Worm (Caenorhabditis elegans) whole organism, early embryonic: ENCODE measurements around the gene nap-1.

Experiments used
- ama-1 ChIP-seq: fragments of 150-350 bp; optimal IDR thresholded peaks from 2 replicates; lab custom pipeline; 2014
- ceh-13 ChIP-seq: fragments of 200-800 bp; sonication (Bioruptor generic); optimal IDR thresholded peaks from 2 replicates; lab custom pipeline; 2018; ENCODE audit warnings: mild to moderate bottlenecking, missing genetic modification characterization, missing compliant biosample characterization
- ceh-36 ChIP-seq: sonication (generic microtip); optimal IDR thresholded peaks from 2 replicates; lab custom pipeline; 2016; ENCODE audit warnings: missing genetic modification characterization, inconsistent platforms, missing compliant biosample characterization
- ets-7 ChIP-seq: sonication (generic microtip); optimal IDR thresholded peaks from 2 replicates; lab custom pipeline; 2016; ENCODE audit warnings: missing genotype, missing genetic modification characterization, missing compliant biosample characterization
- flt-1 ChIP-seq: fragments of 200-800 bp; sonication (Bioruptor generic); IDR thresholded peaks from 2 replicates; pipeline ENCODE4 v1.3.6; 2022; ENCODE audit warnings: missing genetic modification characterization, missing compliant biosample characterization
- hmbx-1 ChIP-seq: sonication (generic microtip); optimal IDR thresholded peaks from 2 replicates; lab custom pipeline; 2016; ENCODE audit warnings: mild to moderate bottlenecking, missing genetic modification characterization, missing compliant biosample characterization
- hmg-4 ChIP-seq: fragments of 200-800 bp; sonication (Bioruptor generic); optimal IDR thresholded peaks from 2 replicates; lab custom pipeline; 2018; ENCODE audit warnings: mild to moderate bottlenecking, missing genetic modification characterization, missing compliant biosample characterization
- hnd-1 ChIP-seq: sonication (generic microtip); optimal IDR thresholded peaks from 2 replicates; lab custom pipeline; 2016; ENCODE audit warnings: missing genetic modification characterization, missing compliant biosample characterization
- pes-1 ChIP-seq: fragments of 200-800 bp; sonication (Bioruptor generic); IDR thresholded peaks from 2 replicates; pipeline ENCODE4 v1.3.6; 2022; ENCODE audit warnings: missing genetic modification reagents, missing genetic modification characterization, missing compliant biosample characterization
- scrt-1 ChIP-seq: fragments of 200-800 bp; sonication (Bioruptor generic); IDR thresholded peaks from 2 replicates; pipeline ENCODE4 v1.3.6; 2022; ENCODE audit warnings: missing genetic modification characterization, missing compliant biosample characterization
- sea-1 ChIP-seq: fragments of 200-800 bp; sonication (Bioruptor generic); conservative IDR thresholded peaks from 2 replicates; pipeline ENCODE4 v1.3.6; 2022; ENCODE audit warnings: missing genetic modification characterization, missing compliant biosample characterization
- tbx-11 ChIP-seq: fragments of 200-800 bp; sonication (Bioruptor generic); IDR thresholded peaks from 2 replicates; pipeline ENCODE4 v1.3.6; 2022; ENCODE audit warnings: missing genetic modification characterization, missing compliant biosample characterization
- tbx-37 ChIP-seq: fragments of 200-800 bp; sonication (Bioruptor generic); conservative IDR thresholded peaks from 2 replicates; pipeline ENCODE4 v1.3.6; 2022; ENCODE audit warnings: missing genetic modification reagents, missing genetic modification characterization, missing compliant biosample characterization
- tra-4 ChIP-seq: sonication (generic microtip); optimal IDR thresholded peaks from 2 replicates; lab custom pipeline; 2017; ENCODE audit warnings: missing genetic modification characterization, missing compliant biosample characterization

DNA sequence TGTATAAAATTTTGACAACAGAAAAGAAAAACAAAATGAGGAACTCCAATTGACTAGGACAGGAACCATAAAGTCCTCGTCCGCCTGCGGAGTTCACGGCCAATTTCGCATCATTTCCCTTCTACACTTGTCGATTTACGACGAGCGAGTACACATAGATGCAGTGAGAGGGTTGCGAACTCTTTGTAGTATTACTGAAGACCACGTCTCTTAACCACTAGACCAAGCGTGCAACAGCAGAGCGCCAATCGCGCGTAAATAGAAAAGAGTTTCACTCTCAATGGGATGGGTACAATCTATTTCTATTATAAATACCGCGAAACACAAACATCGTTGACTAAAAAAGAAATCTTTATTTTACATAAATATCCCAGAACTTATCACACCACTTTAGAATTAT is 3.7 kb downstream of the nap-1 start:
- TF ChIP-seq ama-1 (lab: Kevin White, UChicago) (no peak), ceh-36 (tag; lab: Kevin White, UChicago) (peak; percentile 91), scrt-1 (peak; percentile 93), hmbx-1 (peak; percentile 88), flt-1 (GFP tag; lab: Robert Waterston, UW) (peak; percentile 94), tbx-11 (GFP tag; lab: Robert Waterston, UW) (peak; percentile 88), ets-7 (tag; lab: Kevin White, UChicago) (peak; percentile 75), ceh-13 (GFP tag; lab: Kevin White, UChicago) (peak; percentile 82), hmg-4 (GFP tag; lab: Kevin White, UChicago) (peak; percentile 96), tra-4 (tag; lab: Kevin White, UChicago) (peak; percentile 84), tbx-37 (GFP tag; lab: Robert Waterston, UW) (peak; percentile 94), sea-1 (peak; percentile 92), pes-1 (GFP tag; lab: Robert Waterston, UW) (peak; percentile 94), hnd-1 (tag; lab: Kevin White, UChicago) (peak; percentile 82)
